Worm (Caenorhabditis elegans) whole organism, L3 larva: Measurements from ENCODE around the gene spo-11.

Experiments
- R02D3.7 ChIP-seq: fragments of 150-350 bp; optimal IDR thresholded peaks from 2 replicates; lab custom pipeline; 2014; ENCODE audit warnings: missing biosample characterization, missing genetic modification characterization
- ZK546.5 ChIP-seq: sonication (generic microtip); optimal IDR thresholded peaks from 2 replicates; lab custom pipeline; 2017; ENCODE audit warnings: missing biosample characterization, missing genetic modification characterization
- aly-2 ChIP-seq: fragments of 150-350 bp; optimal IDR thresholded peaks from 2 replicates; lab custom pipeline; 2014; ENCODE audit warnings: missing biosample characterization, missing genetic modification characterization
- ama-1 ChIP-seq: fragments of 150-350 bp; optimal IDR thresholded peaks from 2 replicates; lab custom pipeline; 2018
- ceh-16 ChIP-seq: sonication (generic microtip); optimal IDR thresholded peaks from 2 replicates; lab custom pipeline; 2017; ENCODE audit warnings: missing biosample characterization, missing genetic modification characterization
- ceh-28 ChIP-seq: fragments of 150-350 bp; optimal IDR thresholded peaks from 2 replicates; lab custom pipeline; 2014; ENCODE audit warnings: missing biosample characterization, missing genetic modification reagents, missing genetic modification characterization
- ceh-82 ChIP-seq: fragments of 150-350 bp; optimal IDR thresholded peaks from 2 replicates; lab custom pipeline; 2014; ENCODE audit warnings: missing biosample characterization, missing genetic modification characterization
- ceh-9 ChIP-seq: sonication (generic microtip); optimal IDR thresholded peaks from 2 replicates; lab custom pipeline; 2018; ENCODE audit warnings: missing biosample characterization, missing genetic modification characterization
- daf-12 ChIP-seq: fragments of 150-350 bp; optimal IDR thresholded peaks from 2 replicates; lab custom pipeline; 2014; ENCODE audit warnings: missing biosample characterization, missing genetic modification reagents, missing genetic modification characterization
- egl-27 ChIP-seq: sonication (generic microtip); optimal IDR thresholded peaks from 4 replicates; lab custom pipeline; 2017; ENCODE audit warnings: missing biosample characterization, missing genetic modification reagents, missing genetic modification characterization
- egl-5 ChIP-seq: fragments of 150-350 bp; optimal IDR thresholded peaks from 2 replicates; lab custom pipeline; 2017; ENCODE audit warnings: missing biosample characterization, missing genetic modification reagents, missing genetic modification characterization, inconsistent platforms
- elt-1 ChIP-seq: fragments of 150-350 bp; optimal IDR thresholded peaks from 2 replicates; lab custom pipeline; 2014; ENCODE audit warnings: missing biosample characterization, missing genetic modification characterization
- elt-2 ChIP-seq: sonication (generic microtip); optimal IDR thresholded peaks from 2 replicates; lab custom pipeline; 2016; ENCODE audit warnings: missing genetic modification reagents, mild to moderate bottlenecking, missing genetic modification characterization, missing compliant biosample characterization
- elt-3 ChIP-seq, 3 experiments: fragments of 150-350 bp in 1 of 3; sonication (generic microtip) in 2 of 3; optimal IDR thresholded peaks; 2 replicates in 2 of 3; 4 replicates in 1 of 3; lab custom pipeline; 2014 to 2017; ENCODE audit warnings: missing biosample characterization in 3 of 3, missing genetic modification characterization in 3 of 3
- eor-1 ChIP-seq, 2 experiments: fragments of 150-350 bp; optimal IDR thresholded peaks; 2 replicates each; lab custom pipeline; 2014 to 2018; ENCODE audit warnings: missing biosample characterization in 2 of 2, missing genetic modification characterization in 2 of 2
- fkh-10 ChIP-seq: sonication (generic microtip); optimal IDR thresholded peaks from 2 replicates; lab custom pipeline; 2017; ENCODE audit warnings: missing biosample characterization, missing genetic modification reagents, missing genetic modification characterization
- fkh-2 ChIP-seq: fragments of 150-350 bp; optimal IDR thresholded peaks from 2 replicates; lab custom pipeline; 2014; ENCODE audit warnings: missing biosample characterization, missing genetic modification reagents, missing genetic modification characterization
- fos-1 ChIP-seq: fragments of 150-350 bp; optimal IDR thresholded peaks from 2 replicates; lab custom pipeline; 2014; ENCODE audit warnings: missing biosample characterization, missing genetic modification characterization
- hmg-11 ChIP-seq: sonication (generic microtip); optimal IDR thresholded peaks from 2 replicates; lab custom pipeline; 2016; ENCODE audit warnings: missing genetic modification characterization, missing compliant biosample characterization
- jun-1 ChIP-seq: fragments of 150-350 bp; optimal IDR thresholded peaks from 2 replicates; lab custom pipeline; 2014; ENCODE audit warnings: missing biosample characterization, missing genetic modification reagents, missing genetic modification characterization
- lin-39 ChIP-seq: fragments of 150-350 bp; optimal IDR thresholded peaks from 2 replicates; lab custom pipeline; 2018; ENCODE audit warnings: missing biosample characterization, missing genetic modification reagents, missing genetic modification characterization
- lsy-12 ChIP-seq: sonication (generic microtip); optimal IDR thresholded peaks from 2 replicates; lab custom pipeline; 2016; ENCODE audit warnings: mild to moderate bottlenecking, missing genetic modification characterization, missing compliant biosample characterization
- mdl-1 ChIP-seq: fragments of 150-350 bp; optimal IDR thresholded peaks from 2 replicates; lab custom pipeline; 2014; ENCODE audit warnings: missing biosample characterization, missing genetic modification characterization
- mml-1 ChIP-seq: fragments of 150-350 bp; sonication (generic microtip); optimal IDR thresholded peaks from 3 replicates; lab custom pipeline; 2014; ENCODE audit warnings: missing biosample characterization, missing genetic modification characterization
- nfya-1 ChIP-seq: sonication (generic microtip); optimal IDR thresholded peaks from 2 replicates; lab custom pipeline; 2017; ENCODE audit warnings: missing genetic modification characterization, mild to moderate bottlenecking, missing compliant biosample characterization, antibody characterized with exemption, moderate library complexity; ENCODE audit not compliant: insufficient read depth
- nhr-11 ChIP-seq: fragments of 150-350 bp; optimal IDR thresholded peaks from 2 replicates; lab custom pipeline; 2014; ENCODE audit warnings: missing biosample characterization, missing genetic modification characterization
- nhr-23 ChIP-seq: fragments of 150-350 bp; optimal IDR thresholded peaks from 2 replicates; lab custom pipeline; 2014; ENCODE audit warnings: missing biosample characterization, missing genetic modification reagents, missing genetic modification characterization
- nhr-237 ChIP-seq: fragments of 150-350 bp; optimal IDR thresholded peaks from 2 replicates; lab custom pipeline; 2014; ENCODE audit warnings: missing biosample characterization, missing genetic modification characterization
- nhr-25 ChIP-seq: sonication (generic microtip); optimal IDR thresholded peaks from 2 replicates; lab custom pipeline; 2017; ENCODE audit warnings: missing biosample characterization, missing genetic modification characterization
- nhr-28 ChIP-seq: fragments of 150-350 bp; optimal IDR thresholded peaks from 2 replicates; lab custom pipeline; 2014; ENCODE audit warnings: missing biosample characterization, missing genetic modification characterization
- nhr-43 ChIP-seq: sonication (generic microtip); optimal IDR thresholded peaks from 2 replicates; lab custom pipeline; 2016; ENCODE audit warnings: mild to moderate bottlenecking, missing genetic modification characterization, missing compliant biosample characterization; ENCODE audit not compliant: poor library complexity, severe bottlenecking
- nhr-67 ChIP-seq: fragments of 150-350 bp; optimal IDR thresholded peaks from 2 replicates; lab custom pipeline; 2014; ENCODE audit warnings: missing biosample characterization, missing genetic modification characterization
- nhr-77 ChIP-seq: fragments of 150-350 bp; optimal IDR thresholded peaks from 2 replicates; lab custom pipeline; 2014; ENCODE audit warnings: missing biosample characterization, missing genetic modification characterization
- pha-4 ChIP-seq: fragments of 150-350 bp; optimal IDR thresholded peaks from 2 replicates; lab custom pipeline; 2014; ENCODE audit warnings: missing biosample characterization, missing genetic modification reagents, missing genetic modification characterization
- pqm-1 ChIP-seq: fragments of 150-350 bp; optimal IDR thresholded peaks from 2 replicates; lab custom pipeline; 2017; ENCODE audit warnings: missing biosample characterization, missing genetic modification characterization, inconsistent platforms
- sea-2 ChIP-seq: fragments of 150-350 bp; sonication (generic microtip); optimal IDR thresholded peaks from 4 replicates; lab custom pipeline; 2014; ENCODE audit warnings: missing biosample characterization, missing genetic modification reagents, missing genetic modification characterization
- skn-1 ChIP-seq: fragments of 150-350 bp; optimal IDR thresholded peaks from 2 replicates; lab custom pipeline; 2014; ENCODE audit warnings: missing biosample characterization, missing genetic modification characterization
- snpc-4 ChIP-seq: fragments of 150-350 bp; optimal IDR thresholded peaks from 2 replicates; lab custom pipeline; 2014; ENCODE audit warnings: missing biosample characterization, missing genetic modification characterization
- tbx-2 ChIP-seq: sonication (generic microtip); optimal IDR thresholded peaks from 2 replicates; lab custom pipeline; 2016; ENCODE audit warnings: mild to moderate bottlenecking, missing genetic modification characterization, missing compliant biosample characterization
- unc-62 ChIP-seq: fragments of 150-350 bp; sonication (generic microtip); optimal IDR thresholded peaks from 4 replicates; lab custom pipeline; 2014; ENCODE audit warnings: missing biosample characterization, missing genetic modification reagents, missing genetic modification characterization
- zag-1 ChIP-seq: fragments of 150-350 bp; optimal IDR thresholded peaks from 2 replicates; lab custom pipeline; 2014; ENCODE audit warnings: missing biosample characterization, missing genetic modification characterization
- ztf-11 ChIP-seq: fragments of 150-350 bp; optimal IDR thresholded peaks from 2 replicates; lab custom pipeline; 2014; ENCODE audit warnings: missing biosample characterization, missing genetic modification characterization
- ztf-4 ChIP-seq: fragments of 150-350 bp; optimal IDR thresholded peaks from 2 replicates; lab custom pipeline; 2014; ENCODE audit warnings: missing biosample characterization, missing genetic modification characterization

Gene spo-11

ce11 chrIV:11130774-11131173 is 6.1 kb upstream of the spo-11 start:
- TF ChIP-seq ceh-9 (tag; lab: Kevin White, UChicago), result no peak
- peak; percentile 29 for TF ChIP-seq pha-4 (tag; lab: Kevin White, UChicago)
- TF ChIP-seq nfya-1 (tag; lab: Kevin White, UChicago), result peak; percentile 44
- peak; percentile 58 for TF ChIP-seq elt-2
- peak; percentile 11 for TF ChIP-seq pqm-1 (tag; lab: Kevin White, UChicago)

- TF ChIP-seq fkh-2 (tag; lab: Kevin White, UChicago) (no peak), daf-12 (tag; lab: Kevin White, UChicago) (no peak), egl-27 (tag; lab: Kevin White, UChicago) (no peak), lin-39 (tag; lab: Kevin White, UChicago) (no peak), R02D3.7 (tag; lab: Kevin White, UChicago) (no peak)
Measured at ce11 chrIV:11126028-11126427, 1.4 kb upstream of the spo-11 start.

DNA sequence TGAATTAATAATTGTTTCAGACTA is 1.2 kb upstream of the spo-11 start, which contains the start of gene swsn-4:
swsn-4 (plus strand) TSS at position 21 of the 24 bp plus-strand sequence.
- TF ChIP-seq nhr-237 (tag; lab: Kevin White, UChicago) (no peak), elt-1 (tag; lab: Kevin White, UChicago) (no peak), nhr-67 (no peak), ceh-28 (tag; lab: Kevin White, UChicago) (no peak), jun-1 (no peak), nhr-43 (no peak), ceh-16 (tag; lab: Kevin White, UChicago) (no peak), daf-12 (tag; lab: Kevin White, UChicago) (no peak), nhr-28 (no peak), nhr-11 (no peak), lin-39 (tag; lab: Kevin White, UChicago) (no peak), mml-1 (tag; lab: Kevin White, UChicago) (no peak), egl-5 (tag; lab: Kevin White, UChicago) (no peak), ztf-4 (tag; lab: Kevin White, UChicago) (no peak), fos-1 (tag; lab: Kevin White, UChicago) (no peak), unc-62 (GFP tag; lab: Kevin White, UChicago) (no peak), hmg-11 (tag; lab: Kevin White, UChicago) (no peak), skn-1 (tag; lab: Kevin White, UChicago) (no peak), eor-1 (tag; optimal IDR thresholded peaks at IDR 0.05; lab: Kevin White, UChicago) (no peak)
- TF ChIP-seq, all 47 proteins: peak for 0

DNA sequence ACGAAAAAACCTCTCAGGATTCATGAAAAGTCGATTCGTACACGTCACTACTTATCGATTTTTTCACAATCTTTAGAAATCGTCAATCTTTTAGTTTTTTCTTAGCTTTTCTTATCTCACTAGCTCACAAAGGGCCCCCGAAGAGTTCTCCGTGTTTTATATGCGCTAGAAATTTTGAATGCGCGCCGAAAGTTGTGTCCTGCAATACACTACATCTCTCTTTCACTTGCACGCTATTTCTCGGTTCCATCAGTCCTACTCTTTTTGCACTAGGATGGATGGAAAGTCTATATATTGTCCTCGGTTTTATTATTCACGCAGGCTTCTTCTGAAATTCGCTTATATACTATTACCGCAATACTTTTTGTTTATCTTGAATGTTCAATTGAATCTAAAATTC is 942 bp upstream of the spo-11 start:
- no peak for TF ChIP-seq ztf-11 (tag; lab: Kevin White, UChicago)
- TF ChIP-seq nhr-77 (tag; lab: Kevin White, UChicago), result no peak
- no peak for TF ChIP-seq fos-1 (tag; lab: Kevin White, UChicago)
- TF ChIP-seq mml-1 (tag; lab: Kevin White, UChicago), result no peak
- TF ChIP-seq ZK546.5 (tag; lab: Kevin White, UChicago), result no peak
- TF ChIP-seq tbx-2 (tag; lab: Kevin White, UChicago), result no peak
- TF ChIP-seq snpc-4 (tag; lab: Kevin White, UChicago), result no peak
- TF ChIP-seq lin-39 (tag; lab: Kevin White, UChicago), result no peak
- no peak for TF ChIP-seq elt-1 (tag; lab: Kevin White, UChicago)
- TF ChIP-seq hmg-11 (tag; lab: Kevin White, UChicago), result no peak
- TF ChIP-seq daf-12 (tag; lab: Kevin White, UChicago), result no peak
- no peak for TF ChIP-seq ceh-82 (tag; lab: Kevin White, UChicago)
- TF ChIP-seq egl-27 (tag; lab: Kevin White, UChicago), result no peak
- TF ChIP-seq aly-2, result no peak
- TF ChIP-seq nhr-23 (tag; lab: Kevin White, UChicago), result no peak
- TF ChIP-seq pqm-1 (tag; lab: Kevin White, UChicago), result no peak
- TF ChIP-seq zag-1 (tag; lab: Kevin White, UChicago), result no peak
- no peak for TF ChIP-seq elt-3 (tag; optimal IDR thresholded peaks at IDR 0.05; lab: Kevin White, UChicago)
- TF ChIP-seq nhr-43, result no peak
- no peak for TF ChIP-seq nhr-237 (tag; lab: Kevin White, UChicago)
- TF ChIP-seq, all 47 proteins: peak for 0

- TF ChIP-seq nhr-77 (tag; lab: Kevin White, UChicago) (no peak), nhr-28 (no peak), daf-12 (tag; lab: Kevin White, UChicago) (no peak), ceh-9 (tag; lab: Kevin White, UChicago) (no peak), nhr-11 (no peak), nhr-237 (tag; lab: Kevin White, UChicago) (no peak), nhr-67 (no peak), lsy-12 (peak; percentile 27), sea-2 (GFP tag; lab: Kevin White, UChicago) (no peak), nhr-25 (tag; lab: Kevin White, UChicago) (peak; percentile 42), mdl-1 (tag; lab: Kevin White, UChicago) (no peak), ZK546.5 (tag; lab: Kevin White, UChicago) (no peak), jun-1 (no peak), elt-2 (peak; percentile 18), R02D3.7 (tag; lab: Kevin White, UChicago) (no peak), pqm-1 (tag; lab: Kevin White, UChicago) (no peak), skn-1 (tag; lab: Kevin White, UChicago) (no peak), hmg-11 (tag; lab: Kevin White, UChicago) (peak; percentile 64), snpc-4 (tag; lab: Kevin White, UChicago) (no peak), fkh-10 (GFP tag; lab: Kevin White, UChicago) (no peak), ama-1 (no peak), unc-62 (GFP tag; lab: Kevin White, UChicago) (no peak), ceh-28 (tag; lab: Kevin White, UChicago) (no peak), elt-3 (tag; optimal IDR thresholded peaks at IDR 0.05; lab: Kevin White, UChicago) (no peak), nhr-43 (no peak)
Measured at ce11 chrIV:11125200-11125599, 538 bp upstream of the spo-11 start.
